Fruit fly (Drosophila melanogaster) Kc167 (cell line): ENCODE data around the gene InR.

ENCODE experiments used
- Sin3A ChIP-seq: fragments of >200 bp; optimal IDR thresholded peaks from 2 replicates; lab custom pipeline; 2018; ENCODE audit warnings: missing external identifiers
- h ChIP-seq: fragments of >200 bp; optimal IDR thresholded peaks from 3 replicates; lab custom pipeline; 2018; ENCODE audit warnings: missing external identifiers
- insv ChIP-seq: fragments of >200 bp; optimal IDR thresholded peaks from 3 replicates; lab custom pipeline; 2018; ENCODE audit warnings: missing external identifiers

- TF ChIP-seq insv (lab: Kevin White, UChicago) (no peak), h (lab: Kevin White, UChicago) (no peak), Sin3A (no peak)
These were observed 39.8 kb upstream of the InR start for dm6 chr3R:21658752-21659468.
